Fruit fly (Drosophila melanogaster): Measurements from ENCODE around the gene loco.

loco gene

DNA sequence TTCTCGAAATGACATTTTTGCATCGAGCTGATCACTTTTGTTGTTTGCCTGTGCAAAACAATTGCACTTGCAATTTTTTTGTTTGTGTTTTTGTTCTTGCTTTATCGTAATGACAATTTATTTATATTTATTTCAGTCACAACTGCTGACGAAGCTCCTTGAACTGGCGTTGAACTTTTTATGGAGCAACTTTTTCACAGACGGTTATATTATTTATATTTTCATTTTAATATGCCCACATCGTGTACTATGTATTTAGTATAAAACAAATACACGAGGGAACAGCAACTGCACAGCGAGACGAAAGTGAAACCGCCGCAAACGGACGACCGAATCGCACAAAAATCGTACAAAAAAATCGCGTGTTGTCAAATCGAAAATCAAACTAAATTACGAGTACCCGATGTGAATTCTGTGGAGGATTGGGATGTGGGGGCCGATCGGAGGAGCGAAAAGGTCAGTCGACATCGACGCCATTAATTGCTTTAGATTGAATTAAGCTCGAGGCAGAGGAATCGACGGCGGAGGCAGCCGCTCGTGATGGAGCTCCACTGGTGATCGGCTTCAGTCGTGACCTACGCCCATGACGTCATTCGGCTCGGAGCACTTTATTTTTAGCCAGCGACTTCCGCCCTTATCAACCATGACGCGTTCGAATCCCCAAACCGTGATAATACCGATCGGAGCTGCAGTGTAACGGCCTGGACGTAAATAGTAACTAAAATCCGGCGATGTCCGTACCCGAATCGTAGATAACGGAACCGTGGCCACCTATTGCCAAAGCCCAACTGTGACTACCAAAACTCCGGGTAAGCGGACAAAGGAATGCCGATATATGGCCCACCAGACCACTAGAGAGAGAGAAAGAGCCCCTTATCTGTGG lies 3.3 kb downstream of the loco start (continued):
- peak in 1 of 2 experiments; percentile 10 for TF ChIP-seq Eip74EF (GFP tag; optimal IDR thresholded peaks at IDR 0.05)
- no peak for TF ChIP-seq Lpt (GFP tag; optimal IDR thresholded peaks at IDR 0.05)
- TF ChIP-seq CG33213 (GFP tag; optimal IDR thresholded peaks at IDR 0.05) = no peak
- no peak for TF ChIP-seq tna (GFP tag; IDR thresholded peaks at IDR 0.05; ENCODE audit: partially characterized antibody)
- TF ChIP-seq pros (GFP tag; optimal IDR thresholded peaks at IDR 0.05) = no peak
- no peak for TF ChIP-seq Mes4 (GFP tag; optimal IDR thresholded peaks at IDR 0.05)
- no peak for TF ChIP-seq CG8478 (optimal IDR thresholded peaks at IDR 0.05)
- no peak for TF ChIP-seq Vsx1 (GFP tag; optimal IDR thresholded peaks at IDR 0.05)
- no peak for TF ChIP-seq BEAF-32 (GFP tag; optimal IDR thresholded peaks at IDR 0.05)
- TF ChIP-seq CG12219 (GFP tag; optimal IDR thresholded peaks at IDR 0.05) = no peak
- no peak for TF ChIP-seq CG10959 (GFP tag; IDR thresholded peaks at IDR 0.05)
- no peak for TF ChIP-seq CG1602 (GFP tag; optimal IDR thresholded peaks at IDR 0.05)
- TF ChIP-seq Atf3 (GFP tag; optimal IDR thresholded peaks at IDR 0.05) = no peak
- TF ChIP-seq seq (GFP tag; IDR thresholded peaks at IDR 0.05) = no peak
- TF ChIP-seq dmrt99B (tag; optimal IDR thresholded peaks at IDR 0.05) = no peak
- no peak for TF ChIP-seq CG8765 (GFP tag; IDR thresholded peaks at IDR 0.05)
- peak; percentile 94 for TF ChIP-seq sd (tag; optimal IDR thresholded peaks at IDR 0.05)
- TF ChIP-seq CG4617 (GFP tag; optimal IDR thresholded peaks at IDR 0.05; ENCODE audit: borderline replicate concordance) = no peak
- TF ChIP-seq salm (tag; optimal IDR thresholded peaks at IDR 0.05) = no peak
- TF ChIP-seq bsh (GFP tag; optimal IDR thresholded peaks at IDR 0.05) = no peak
- no peak for TF ChIP-seq rib (GFP tag; IDR thresholded peaks at IDR 0.05)
- TF ChIP-seq lbe (GFP tag; optimal IDR thresholded peaks at IDR 0.05) = peak; percentile 18
- no peak for TF ChIP-seq CG7786 (GFP tag; optimal IDR thresholded peaks at IDR 0.05)
- TF ChIP-seq caup (GFP tag; optimal IDR thresholded peaks at IDR 0.05; ENCODE audit: severe bottlenecking) = no peak
- no peak for TF ChIP-seq D19A (tag; optimal IDR thresholded peaks at IDR 0.05)
- TF ChIP-seq so (GFP tag; IDR thresholded peaks at IDR 0.05) = no peak
- TF ChIP-seq CG3995 (GFP tag; optimal IDR thresholded peaks at IDR 0.05) = peak; percentile 53
- TF ChIP-seq CG17186 (GFP tag; optimal IDR thresholded peaks at IDR 0.05) = no peak
- no peak for TF ChIP-seq sim (GFP tag; IDR thresholded peaks at IDR 0.05)
- TF ChIP-seq Dip3 (GFP tag; optimal IDR thresholded peaks at IDR 0.05) = no peak
- TF ChIP-seq kay (GFP tag; optimal IDR thresholded peaks at IDR 0.05) = no peak
- TF ChIP-seq ato (GFP tag; IDR thresholded peaks at IDR 0.05; ENCODE audit: partially characterized antibody) = no peak

DNA sequence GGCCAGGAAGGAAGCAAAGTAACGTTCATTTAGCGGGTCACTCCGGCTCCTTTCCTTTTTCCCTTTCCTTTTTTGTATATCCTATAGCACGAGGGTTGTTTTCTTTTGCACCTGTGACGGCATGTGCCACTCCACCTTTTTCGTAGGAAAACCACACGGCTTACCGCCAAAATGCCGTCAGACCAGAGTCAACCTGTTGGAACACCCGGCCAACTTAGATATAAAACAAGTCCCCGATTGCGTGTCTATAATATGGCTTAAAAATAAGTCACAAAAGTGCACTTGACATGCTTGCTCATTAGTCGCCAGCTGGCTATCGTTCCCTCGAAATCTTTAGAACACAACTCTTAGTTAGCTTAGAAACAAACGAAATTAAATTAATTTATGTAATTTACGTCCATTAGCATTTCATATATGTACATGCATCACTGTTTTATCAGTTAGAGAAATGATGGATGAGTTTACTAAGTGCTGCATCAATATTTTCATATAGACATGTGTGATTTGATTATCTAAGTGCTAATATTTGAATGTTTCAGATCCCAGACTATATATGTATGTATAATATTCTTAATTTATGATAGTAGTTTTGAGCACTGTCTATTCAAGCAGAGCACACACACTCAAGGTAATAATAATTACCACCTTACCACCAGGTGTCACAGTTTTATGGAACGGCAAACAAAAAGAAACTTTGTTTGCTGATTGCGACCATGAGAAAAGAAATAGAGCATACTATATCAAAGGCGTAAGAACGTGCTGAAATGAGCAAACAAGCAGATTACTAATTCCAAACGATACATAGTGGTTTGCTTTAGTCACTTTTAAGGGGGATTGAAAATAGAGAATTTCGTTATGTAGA lies 4.4 kb downstream of the loco start:
- no peak for TF ChIP-seq CG15011 (GFP tag; optimal IDR thresholded peaks at IDR 0.05)
- TF ChIP-seq Scr (GFP tag; IDR thresholded peaks at IDR 0.05; ENCODE audit: partially characterized antibody) = no peak
- no peak for TF ChIP-seq CG7839 (tag; optimal IDR thresholded peaks at IDR 0.05)
- peak; percentile 79 for TF ChIP-seq CG15696 (tag; optimal IDR thresholded peaks at IDR 0.05)
- TF ChIP-seq bab2 (GFP tag; optimal IDR thresholded peaks at IDR 0.05) = no peak
- no peak for TF ChIP-seq gsb (GFP tag; IDR thresholded peaks at IDR 0.05)
- TF ChIP-seq CG1832 (GFP tag; optimal IDR thresholded peaks at IDR 0.05) = no peak
- TF ChIP-seq Hmx (GFP tag; optimal IDR thresholded peaks at IDR 0.05) = no peak
- TF ChIP-seq Optix (GFP tag; IDR thresholded peaks at IDR 0.05) = no peak
- peak; percentile 15 for TF ChIP-seq ATbp (GFP tag; optimal IDR thresholded peaks at IDR 0.05)
- TF ChIP-seq cwo (GFP tag; optimal IDR thresholded peaks at IDR 0.05) = peak; percentile 26
- TF ChIP-seq CG15269 (tag; optimal IDR thresholded peaks at IDR 0.05) = no peak
- no peak for TF ChIP-seq croc (GFP tag; conservative IDR thresholded peaks at IDR 0.05)
- no peak for TF ChIP-seq CG13287 (GFP tag; IDR thresholded peaks at IDR 0.05; ENCODE audit: partially characterized antibody)
- no peak for TF ChIP-seq odd (GFP tag; optimal IDR thresholded peaks at IDR 0.05)
- no peak for TF ChIP-seq unpg (GFP tag; optimal IDR thresholded peaks at IDR 0.05)
